Fruit fly (Drosophila melanogaster) whole organism, embryonic: Measurements from ENCODE around the gene CG15431.

ENCODE experiments used
- Atf-2 ChIP-seq: fragments of 200-800 bp; sonication (Bioruptor generic); optimal IDR thresholded peaks from 2 replicates; lab custom pipeline; 2016; ENCODE audit warnings: missing biosample characterization, missing genetic modification characterization
- CG10274 ChIP-seq: fragments of 200-800 bp; sonication (Bioruptor generic); optimal IDR thresholded peaks from 3 replicates; lab custom pipeline; 2017; ENCODE audit warnings: missing biosample characterization, mild to moderate bottlenecking, missing genetic modification characterization
- CG10431 ChIP-seq: fragments of 200-800 bp; sonication (Bioruptor generic); optimal IDR thresholded peaks from 3 replicates; lab custom pipeline; 2018; ENCODE audit warnings: missing biosample characterization, mild to moderate bottlenecking, missing genetic modification characterization
- CG10654 ChIP-seq: fragments of 200-800 bp; sonication (Bioruptor generic); optimal IDR thresholded peaks from 2 replicates; lab custom pipeline; 2016; ENCODE audit warnings: missing biosample characterization, missing genetic modification characterization
- CG11093 ChIP-seq: fragments of 200-800 bp; sonication (Bioruptor generic); IDR thresholded peaks from 3 replicates; pipeline ENCODE4 v1.3.6; 2022; ENCODE audit warnings: missing biosample characterization, missing genetic modification characterization
- CG12744 ChIP-seq: fragments of 200-800 bp; sonication (Bioruptor generic); optimal IDR thresholded peaks from 2 replicates; lab custom pipeline; 2016; ENCODE audit warnings: missing biosample characterization, missing genetic modification characterization
- CG12769 ChIP-seq: fragments of 200-800 bp; sonication (Bioruptor generic); optimal IDR thresholded peaks from 2 replicates; lab custom pipeline; 2019; ENCODE audit warnings: missing biosample characterization, mild to moderate bottlenecking, missing genetic modification characterization, moderate library complexity
- CG15479 ChIP-seq: fragments of 200-800 bp; sonication (Bioruptor generic); optimal IDR thresholded peaks from 3 replicates; lab custom pipeline; 2019; ENCODE audit warnings: missing biosample characterization, mild to moderate bottlenecking, missing genetic modification characterization, moderate library complexity
- CG1602 ChIP-seq: fragments of 200-800 bp; sonication (Bioruptor generic); optimal IDR thresholded peaks from 3 replicates; lab custom pipeline; 2016; ENCODE audit warnings: missing biosample characterization, missing genetic modification characterization
- CG17359 ChIP-seq: fragments of 200-800 bp; sonication (Bioruptor generic); optimal IDR thresholded peaks from 3 replicates; lab custom pipeline; 2018; ENCODE audit warnings: missing biosample characterization, mild to moderate bottlenecking, missing genetic modification characterization, moderate library complexity
- CG2199 ChIP-seq: fragments of 200-800 bp; sonication (Bioruptor generic); IDR thresholded peaks from 3 replicates; pipeline ENCODE4 v1.3.6; 2022; ENCODE audit warnings: missing biosample characterization, missing genetic modification characterization
- CG2202 ChIP-seq: fragments of 200-800 bp; sonication (Bioruptor generic); optimal IDR thresholded peaks from 2 replicates; lab custom pipeline; 2018; ENCODE audit warnings: missing biosample characterization, mild to moderate bottlenecking, missing genetic modification characterization
- CG31441 ChIP-seq: fragments of 200-800 bp; sonication (Bioruptor generic); IDR thresholded peaks from 2 replicates; pipeline ENCODE4 v1.3.6; 2022; ENCODE audit warnings: missing biosample characterization, missing genetic modification characterization
- CG3838 ChIP-seq: fragments of 200-800 bp; sonication (Bioruptor generic); optimal IDR thresholded peaks from 3 replicates; lab custom pipeline; 2016; ENCODE audit warnings: missing biosample characterization, missing genetic modification characterization
- CG7839 ChIP-seq: fragments of 200-800 bp; sonication (Bioruptor generic); optimal IDR thresholded peaks from 3 replicates; lab custom pipeline; 2018; ENCODE audit warnings: missing biosample characterization, mild to moderate bottlenecking, missing genetic modification characterization, moderate library complexity
- CG8765 ChIP-seq: fragments of 200-800 bp; sonication (Bioruptor generic); IDR thresholded peaks from 2 replicates; pipeline ENCODE4 v1.3.6; 2022; ENCODE audit warnings: missing biosample characterization, missing genetic modification characterization
- CG9932 ChIP-seq: fragments of 200-800 bp; sonication (Bioruptor generic); IDR thresholded peaks from 2 replicates; pipeline ENCODE4 v1.3.6; 2022; ENCODE audit warnings: missing biosample characterization, missing genetic modification characterization
- CHES-1-like ChIP-seq: fragments of 200-800 bp; sonication (Bioruptor generic); optimal IDR thresholded peaks from 2 replicates; lab custom pipeline; 2016; ENCODE audit warnings: missing biosample characterization, missing genetic modification characterization
- Dad ChIP-seq: fragments of 200-800 bp; sonication (Bioruptor generic); optimal IDR thresholded peaks from 3 replicates; lab custom pipeline; 2016; ENCODE audit warnings: missing biosample characterization, missing genetic modification characterization
- Dfd ChIP-seq, 2 experiments: fragments of >200 bp; optimal IDR thresholded peaks; 2 replicates each; lab custom pipeline; 2017; ENCODE audit warnings: missing biosample characterization in 2 of 2, missing genetic modification characterization in 2 of 2
- Doc2 ChIP-seq: fragments of 200-800 bp; sonication (Bioruptor generic); IDR thresholded peaks from 2 replicates; pipeline ENCODE4 v1.3.6; 2022; ENCODE audit warnings: missing biosample characterization, missing genetic modification characterization
- ERR ChIP-seq: fragments of 200-800 bp; sonication (Bioruptor generic); optimal IDR thresholded peaks from 2 replicates; lab custom pipeline; 2016; ENCODE audit warnings: missing biosample characterization, missing genetic modification characterization
- HLH3B ChIP-seq: fragments of 200-800 bp; sonication (Bioruptor generic); IDR thresholded peaks from 2 replicates; pipeline ENCODE4 v1.3.6; 2022; ENCODE audit warnings: missing biosample characterization, missing genetic modification characterization
- HmgZ ChIP-seq: fragments of 200-800 bp; sonication (Bioruptor generic); optimal IDR thresholded peaks from 2 replicates; lab custom pipeline; 2018; ENCODE audit warnings: missing biosample characterization, mild to moderate bottlenecking, missing genetic modification characterization
- Hmr ChIP-seq: fragments of 200-800 bp; sonication (Bioruptor generic); optimal IDR thresholded peaks from 3 replicates; lab custom pipeline; 2017; ENCODE audit warnings: mild to moderate bottlenecking, missing biosample characterization, missing genetic modification reagents, missing genetic modification characterization
- Kr ChIP-seq: fragments of 200-800 bp; sonication (Bioruptor generic); optimal IDR thresholded peaks from 2 replicates; lab custom pipeline; 2017; ENCODE audit warnings: missing biosample characterization, mild to moderate bottlenecking, missing genetic modification characterization
- Lpt ChIP-seq: fragments of >200 bp; optimal IDR thresholded peaks from 2 replicates; lab custom pipeline; 2018; ENCODE audit warnings: missing biosample characterization, missing genetic modification characterization
- NC2α ChIP-seq: fragments of 200-800 bp; sonication (Bioruptor generic); optimal IDR thresholded peaks from 2 replicates; lab custom pipeline; 2016; ENCODE audit warnings: missing biosample characterization, missing genetic modification characterization
- Rfx ChIP-seq: fragments of 200-800 bp; sonication (Bioruptor generic); IDR thresholded peaks from 2 replicates; pipeline ENCODE4 v1.3.6; 2022; ENCODE audit warnings: missing biosample characterization, missing genetic modification characterization
- Stat92E ChIP-seq, 3 experiments: fragments of >200 bp in 2 of 3; fragments of 200-800 bp in 1 of 3; sonication (Bioruptor generic) in 1 of 3; optimal IDR thresholded peaks; 2 replicates each; lab custom pipeline; 2017 to 2019; ENCODE audit warnings: missing biosample characterization in 3 of 3, missing genetic modification characterization in 3 of 3, mild to moderate bottlenecking in 1 of 3, moderate library complexity in 1 of 3
- Tbp ChIP-seq: fragments of >200 bp; optimal IDR thresholded peaks from 2 replicates; lab custom pipeline; 2018; ENCODE audit warnings: missing biosample characterization, missing genetic modification characterization
- Xbp1 ChIP-seq: fragments of 200-800 bp; sonication (Bioruptor generic); optimal IDR thresholded peaks from 3 replicates; lab custom pipeline; 2016; ENCODE audit warnings: missing biosample characterization, mild to moderate bottlenecking, missing genetic modification characterization
- bcd ChIP-seq: fragments of 200-800 bp; sonication (Bioruptor generic); optimal IDR thresholded peaks from 2 replicates; lab custom pipeline; 2017; ENCODE audit warnings: missing biosample characterization, mild to moderate bottlenecking, missing genetic modification characterization
- cad ChIP-seq: fragments of >200 bp; optimal IDR thresholded peaks from 2 replicates; lab custom pipeline; 2017; ENCODE audit warnings: missing biosample characterization, missing genetic modification characterization
- gt ChIP-seq: fragments of 200-800 bp; sonication (Bioruptor generic); IDR thresholded peaks from 2 replicates; pipeline ENCODE4 v1.3.6; 2022; ENCODE audit warnings: missing biosample characterization, missing genetic modification characterization
- hb ChIP-seq: fragments of 200-800 bp; sonication (Bioruptor generic); IDR thresholded peaks from 3 replicates; pipeline ENCODE4 v1.3.6; 2022; ENCODE audit warnings: missing biosample characterization, missing genetic modification characterization; ENCODE audit not compliant: partially characterized antibody
- lab ChIP-seq: fragments of 200-800 bp; sonication (Bioruptor generic); optimal IDR thresholded peaks from 3 replicates; lab custom pipeline; 2017; ENCODE audit warnings: missing biosample characterization, missing genetic modification characterization, mild to moderate bottlenecking, moderate library complexity, missing genetic modification reagents
- lola ChIP-seq, 3 experiments: fragments of >200 bp in 2 of 3; fragments of 200-800 bp in 1 of 3; sonication (Bioruptor generic) in 1 of 3; optimal IDR thresholded peaks; 2 replicates each; lab custom pipeline; 2017 to 2019; ENCODE audit warnings: missing biosample characterization in 3 of 3, missing genetic modification characterization in 3 of 3, mild to moderate bottlenecking in 1 of 3, moderate library complexity in 1 of 3
- luna ChIP-seq: fragments of 200-800 bp; sonication (Bioruptor generic); optimal IDR thresholded peaks from 2 replicates; lab custom pipeline; 2016; ENCODE audit warnings: missing biosample characterization, missing genetic modification characterization
- nmo ChIP-seq: fragments of 200-800 bp; sonication (Bioruptor generic); optimal IDR thresholded peaks from 2 replicates; lab custom pipeline; 2018; ENCODE audit warnings: missing biosample characterization, mild to moderate bottlenecking, missing genetic modification characterization, moderate library complexity
- odd ChIP-seq: fragments of 200-800 bp; sonication (Bioruptor generic); optimal IDR thresholded peaks from 2 replicates; lab custom pipeline; 2017; ENCODE audit warnings: missing biosample characterization, mild to moderate bottlenecking, missing genetic modification characterization
- pum ChIP-seq: fragments of 200-800 bp; sonication (Bioruptor generic); optimal IDR thresholded peaks from 2 replicates; lab custom pipeline; 2016; ENCODE audit warnings: missing biosample characterization, missing genetic modification characterization
- schlank ChIP-seq: fragments of 200-800 bp; sonication (Bioruptor generic); optimal IDR thresholded peaks from 2 replicates; lab custom pipeline; 2018; ENCODE audit warnings: missing biosample characterization, mild to moderate bottlenecking, missing genetic modification characterization
- so ChIP-seq: fragments of 200-800 bp; sonication (Bioruptor generic); IDR thresholded peaks from 3 replicates; pipeline ENCODE4 v1.3.6; 2022; ENCODE audit warnings: missing biosample characterization, missing genetic modification characterization
- tll ChIP-seq, 2 experiments: fragments of 200-800 bp in 1 of 2; fragments of >200 bp in 1 of 2; sonication (Bioruptor generic) in 1 of 2; optimal IDR thresholded peaks; 2 replicates each; lab custom pipeline; 2017 to 2019; ENCODE audit warnings: missing biosample characterization in 2 of 2, missing genetic modification characterization in 2 of 2, mild to moderate bottlenecking in 1 of 2, moderate library complexity in 1 of 2
- twi ChIP-seq: fragments of 200-800 bp; optimal IDR thresholded peaks from 2 replicates; lab custom pipeline; 2019; ENCODE audit warnings: missing biosample characterization, mild to moderate bottlenecking, missing genetic modification characterization, moderate library complexity
- zen ChIP-seq: fragments of 200-800 bp; sonication (Bioruptor generic); optimal IDR thresholded peaks from 3 replicates; lab custom pipeline; 2018; ENCODE audit warnings: missing biosample characterization, mild to moderate bottlenecking, missing genetic modification characterization, moderate library complexity
- zfh1 ChIP-seq: fragments of 200-800 bp; sonication (Bioruptor generic); IDR thresholded peaks from 3 replicates; pipeline ENCODE4 v1.3.6; 2022; ENCODE audit warnings: missing biosample characterization, missing genetic modification characterization

The CG15431 gene

DNA sequence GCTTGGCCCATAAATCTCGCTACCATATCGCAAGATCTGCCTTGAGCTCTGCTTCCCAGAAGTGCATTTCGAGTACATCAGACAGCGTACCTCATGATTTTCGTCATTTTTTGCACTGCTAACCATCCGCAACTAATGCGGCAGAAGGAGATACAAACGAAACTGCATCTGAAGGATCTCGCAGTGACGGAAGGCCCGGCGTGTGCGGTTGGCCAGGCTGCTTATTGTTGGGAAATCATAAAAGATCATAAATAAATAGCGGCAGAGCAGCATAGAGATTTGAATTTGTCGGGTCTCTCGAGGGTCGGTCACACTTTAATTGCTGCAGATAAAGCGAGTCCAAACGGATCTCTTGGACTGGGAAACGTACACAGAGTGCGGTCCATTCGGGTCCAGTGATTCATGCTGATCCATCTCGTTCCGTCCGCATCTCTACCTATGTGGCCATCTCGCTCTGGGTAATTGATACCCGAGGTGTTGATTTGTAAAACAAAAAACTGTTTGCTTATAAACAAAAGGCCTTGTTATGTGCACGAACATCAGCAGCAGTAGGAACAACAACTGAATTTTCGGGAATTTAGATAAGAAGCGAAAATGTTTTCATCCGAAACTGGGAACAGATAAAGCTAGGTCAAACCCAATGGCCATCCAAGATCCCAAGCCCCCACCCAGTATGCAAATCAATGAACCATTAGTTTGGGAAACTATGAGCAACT is 72.4 kb downstream of the CG15431 start (continued):
- TF ChIP-seq gt (GFP tag; lab: Robert Waterston, UW), result no peak
- no peak for TF ChIP-seq CG10431
- TF ChIP-seq CHES-1-like (GFP tag; lab: Kevin White, UChicago), result no peak
- peak; percentile 70 for TF ChIP-seq Kr (GFP tag; lab: Kevin White, UChicago)
- peak in 1 of 2 experiments; percentile 89 for TF ChIP-seq tll (GFP tag; optimal IDR thresholded peaks at IDR 0.05; lab: Kevin White, UChicago)
- TF ChIP-seq HLH3B (GFP tag; lab: Robert Waterston, UW), result no peak
- peak in 1 of 3 experiments; percentile 68 for TF ChIP-seq Stat92E (GFP tag; optimal IDR thresholded peaks at IDR 0.05; lab: Kevin White, UChicago)
- TF ChIP-seq Dad, result no peak

DNA sequence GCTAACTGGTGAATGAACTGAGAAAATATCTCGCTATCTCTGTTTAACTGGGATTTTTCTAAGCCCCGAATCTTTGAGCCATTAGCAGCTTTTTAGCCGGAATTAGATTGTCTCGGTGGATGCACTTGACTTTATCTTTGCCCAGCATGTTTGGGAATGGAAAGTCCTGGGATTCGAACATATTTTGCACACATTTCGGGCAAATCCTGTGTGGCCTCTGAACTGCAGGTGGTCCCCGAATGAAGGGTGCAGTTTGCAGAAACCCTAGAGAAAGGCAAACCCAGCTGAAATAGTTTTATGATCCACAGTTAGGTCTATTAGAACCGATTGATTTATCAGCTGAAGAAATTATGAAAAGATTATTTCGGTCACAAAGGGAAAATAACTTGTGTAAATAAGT is 74.4 kb downstream of the CG15431 start:
- TF ChIP-seq twi (tag; lab: Kevin White, UChicago), result peak; percentile 88
- no peak for TF ChIP-seq CG31441 (GFP tag; lab: Robert Waterston, UW)
- TF ChIP-seq Tbp, result no peak
- no peak for TF ChIP-seq odd
- TF ChIP-seq zfh1 (GFP tag; lab: Robert Waterston, UW), result no peak
- TF ChIP-seq pum (GFP tag; lab: Kevin White, UChicago), result no peak
- TF ChIP-seq CG12744 (GFP tag; lab: Kevin White, UChicago), result no peak
- TF ChIP-seq Xbp1 (GFP tag; lab: Kevin White, UChicago), result no peak
- TF ChIP-seq ERR, result no peak
- no peak for TF ChIP-seq HLH3B (GFP tag; lab: Robert Waterston, UW)
- TF ChIP-seq CG17359, result no peak
- no peak for TF ChIP-seq luna
- no peak for TF ChIP-seq CG2202 (tag; lab: Kevin White, UChicago)
- TF ChIP-seq lab (GFP tag; lab: Kevin White, UChicago), result no peak
- TF ChIP-seq CG7839, result no peak
- TF ChIP-seq CG11093 (GFP tag; lab: Robert Waterston, UW), result no peak
- TF ChIP-seq CG3838 (GFP tag; lab: Kevin White, UChicago), result no peak
- peak; percentile 88 for TF ChIP-seq zen (tag; lab: Kevin White, UChicago)
- no peak for TF ChIP-seq Doc2
- peak; percentile 68 for TF ChIP-seq cad
- no peak for TF ChIP-seq CG2199 (GFP tag; lab: Robert Waterston, UW)
- TF ChIP-seq nmo (GFP tag; lab: Kevin White, UChicago), result no peak
- TF ChIP-seq hb (GFP tag; lab: Robert Waterston, UW), result no peak
- TF ChIP-seq Lpt (GFP tag; lab: Kevin White, UChicago), result no peak
- TF ChIP-seq CG10274 (GFP tag; lab: Kevin White, UChicago), result no peak
- TF ChIP-seq CG15479 (GFP tag; lab: Kevin White, UChicago), result peak; percentile 95
- no peak for TF ChIP-seq Rfx
- no peak for TF ChIP-seq HmgZ
- TF ChIP-seq CG12769 (tag; lab: Kevin White, UChicago), result no peak
- TF ChIP-seq NC2α (GFP tag; lab: Kevin White, UChicago), result no peak
- no peak for TF ChIP-seq CG8765 (GFP tag; lab: Robert Waterston, UW)
- TF ChIP-seq bcd (GFP tag; lab: Kevin White, UChicago), result no peak
- TF ChIP-seq Hmr (GFP tag; lab: Kevin White, UChicago), result no peak
- TF ChIP-seq CG1602, result no peak
- TF ChIP-seq lola (GFP tag; optimal IDR thresholded peaks at IDR 0.05; lab: Kevin White, UChicago), result no peak
- TF ChIP-seq CG10654, result no peak
- TF ChIP-seq CG9932 (GFP tag; lab: Robert Waterston, UW), result no peak
- no peak for TF ChIP-seq Dfd (GFP tag; optimal IDR thresholded peaks at IDR 0.05; lab: Kevin White, UChicago)
- TF ChIP-seq so (GFP tag; lab: Robert Waterston, UW), result no peak
- TF ChIP-seq tll (GFP tag; optimal IDR thresholded peaks at IDR 0.05; lab: Kevin White, UChicago), result peak in 1 of 2 experiments; percentile 86
- no peak for TF ChIP-seq Atf-2
- TF ChIP-seq schlank, result no peak
